Worm (Caenorhabditis elegans) whole organism, L4 larva: ENCODE results near the gene ceh-14.

Experiments used
- F44E2.7 ChIP-seq: fragments of 200-800 bp; sonication (Bioruptor generic); IDR thresholded peaks from 2 replicates; pipeline ENCODE4 v2.1.2; 2022; ENCODE audit warnings: missing genetic modification characterization, missing compliant biosample characterization
- ces-1 ChIP-seq: fragments of 150-350 bp; sonication (generic microtip); optimal IDR thresholded peaks from 4 replicates; lab custom pipeline; 2014; ENCODE audit warnings: missing biosample characterization, missing genetic modification reagents, missing genetic modification characterization
- lin-39 ChIP-seq: fragments of 150-350 bp; optimal IDR thresholded peaks from 2 replicates; lab custom pipeline; 2014; ENCODE audit warnings: missing biosample characterization, missing genetic modification reagents, missing genetic modification characterization
- lir-3 ChIP-seq: sonication (generic microtip); optimal IDR thresholded peaks from 2 replicates; lab custom pipeline; 2016; ENCODE audit warnings: mild to moderate bottlenecking, missing genetic modification characterization, missing compliant biosample characterization
- mdt-29 ChIP-seq: fragments of 200-800 bp; sonication (Bioruptor generic); IDR thresholded peaks from 2 replicates; pipeline ENCODE4 v1.3.6; 2022; ENCODE audit warnings: missing genetic modification reagents, missing genetic modification characterization, missing compliant biosample characterization
- mep-1 ChIP-seq: fragments of 150-350 bp; sonication (generic microtip); optimal IDR thresholded peaks from 3 replicates; lab custom pipeline; 2014; ENCODE audit warnings: missing biosample characterization, missing genetic modification characterization
- nhr-10 ChIP-seq: fragments of 150-350 bp; optimal IDR thresholded peaks from 2 replicates; lab custom pipeline; 2014; ENCODE audit warnings: missing biosample characterization, missing genetic modification characterization
- nhr-111 ChIP-seq: fragments of 200-800 bp; sonication (Bioruptor generic); optimal IDR thresholded peaks from 2 replicates; lab custom pipeline; 2018; ENCODE audit warnings: mild to moderate bottlenecking, missing genetic modification characterization, missing compliant biosample characterization
- nhr-237 ChIP-seq: sonication (generic microtip); optimal IDR thresholded peaks from 2 replicates; lab custom pipeline; 2017; ENCODE audit warnings: missing biosample characterization, missing genetic modification characterization
- unc-130 ChIP-seq: sonication (generic microtip); optimal IDR thresholded peaks from 2 replicates; lab custom pipeline; 2016; ENCODE audit warnings: missing genetic modification reagents, missing genetic modification characterization, missing compliant biosample characterization
- unc-39 ChIP-seq: sonication (generic microtip); optimal IDR thresholded peaks from 2 replicates; lab custom pipeline; 2017; ENCODE audit warnings: missing biosample characterization, missing genetic modification characterization
- unc-62 ChIP-seq, 3 experiments: fragments of 150-350 bp in 1 of 3; sonication (generic microtip); optimal IDR thresholded peaks in 2 of 3; peaks in 1 of 3; 1 replicate in 1 of 3; 2 replicates in 2 of 3; lab custom pipeline; 2014 to 2017; ENCODE audit warnings: missing biosample characterization in 3 of 3, missing genetic modification characterization in 3 of 3, missing genetic modification reagents in 3 of 3, missing genotype in 1 of 3
- zag-1 ChIP-seq: fragments of 150-350 bp; optimal IDR thresholded peaks from 2 replicates; lab custom pipeline; 2014; ENCODE audit warnings: missing biosample characterization, missing genetic modification characterization

- TF ChIP-seq lin-39 (tag; lab: Kevin White, UChicago), result no peak
- TF ChIP-seq mdt-29, result no peak
- TF ChIP-seq unc-130 (GFP tag; lab: Kevin White, UChicago), result no peak
- no peak for TF ChIP-seq lir-3 (tag; lab: Kevin White, UChicago)
- TF ChIP-seq ces-1 (GFP tag; lab: Kevin White, UChicago), result no peak
- no peak for TF ChIP-seq nhr-237
- no peak for TF ChIP-seq unc-39 (tag; lab: Kevin White, UChicago)
- no peak for TF ChIP-seq mep-1
- no peak for TF ChIP-seq F44E2.7 (GFP tag; lab: Robert Waterston, UW)
- TF ChIP-seq nhr-111, result no peak
- TF ChIP-seq zag-1 (tag; lab: Kevin White, UChicago), result no peak
- no peak for TF ChIP-seq unc-62 (GFP tag; optimal IDR thresholded peaks at IDR 0.05 in 1 of 2; lab: Kevin White, UChicago)
- no peak for TF ChIP-seq unc-62 (tag; optimal IDR thresholded peaks at IDR 0.05; lab: Kevin White, UChicago)
- TF ChIP-seq nhr-10, result no peak
Measured at ce11 chrX:7562625-7563024, 30.1 kb upstream of the ceh-14 start, which contains the start of gene sto-1.
